Fruit fly (Drosophila melanogaster): ENCODE data around the gene CG2926.

DNA sequence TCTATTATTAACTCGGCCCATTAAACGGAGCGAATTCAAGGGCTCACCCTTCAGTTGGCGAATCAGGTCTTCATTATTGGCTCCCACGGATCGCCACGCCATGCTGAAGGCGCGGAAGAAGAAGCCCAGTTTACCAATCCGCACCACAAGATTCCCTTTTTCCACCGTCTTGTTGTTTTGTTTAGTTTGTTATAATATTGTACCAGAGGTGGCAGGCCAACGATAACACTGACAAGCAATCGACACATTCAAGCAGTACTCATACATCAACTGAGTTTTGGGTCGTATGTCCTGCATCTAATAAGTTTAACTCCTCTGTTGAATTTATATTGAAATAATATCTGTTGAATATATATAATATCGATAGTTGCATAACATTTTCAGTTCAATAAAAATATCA lies 34.1 kb downstream of the CG2926 start, which contains the start of gene Pcmt:
- TF ChIP-seq insv (optimal IDR thresholded peaks at IDR 0.05) (no peak), psq (optimal IDR thresholded peaks at IDR 0.05) (no peak), Sin3A (optimal IDR thresholded peaks at IDR 0.05) (no peak), ttk (optimal IDR thresholded peaks at IDR 0.05) (no peak)
